Fruit fly (Drosophila melanogaster) whole organism, embryonic: ENCODE results near the gene CG34434.

Experiments
- Asciz ChIP-seq: fragments of 200-800 bp; sonication (Bioruptor generic); optimal IDR thresholded peaks from 2 replicates; lab custom pipeline; 2017; ENCODE audit warnings: missing biosample characterization, mild to moderate bottlenecking, missing genetic modification characterization, missing genetic modification reagents
- Atf6 ChIP-seq: fragments of 200-800 bp; sonication (Bioruptor generic); IDR thresholded peaks from 2 replicates; pipeline ENCODE4 v1.3.6; 2022; ENCODE audit warnings: missing biosample characterization, missing genetic modification characterization
- B-H1 ChIP-seq: fragments of 200-800 bp; sonication (Bioruptor generic); IDR thresholded peaks from 3 replicates; pipeline ENCODE4 v1.3.6; 2022; ENCODE audit warnings: missing biosample characterization, missing genetic modification characterization
- Bdp1 ChIP-seq: fragments of 200-800 bp; sonication (Bioruptor generic); optimal IDR thresholded peaks from 3 replicates; lab custom pipeline; 2016; ENCODE audit warnings: missing biosample characterization, missing genetic modification characterization
- CG10366 ChIP-seq: fragments of 200-800 bp; sonication (Bioruptor generic); IDR thresholded peaks from 2 replicates; pipeline ENCODE4 v1.3.6; 2022; ENCODE audit warnings: missing biosample characterization, missing genetic modification characterization
- CG10431 ChIP-seq: fragments of 200-800 bp; sonication (Bioruptor generic); optimal IDR thresholded peaks from 3 replicates; lab custom pipeline; 2018; ENCODE audit warnings: missing biosample characterization, mild to moderate bottlenecking, missing genetic modification characterization
- CG11456 ChIP-seq: fragments of 200-800 bp; sonication (Bioruptor generic); IDR thresholded peaks from 3 replicates; pipeline ENCODE4 v1.3.6; 2022; ENCODE audit warnings: missing biosample characterization, missing genetic modification characterization
- CG12219 ChIP-seq: fragments of 200-800 bp; sonication (Bioruptor generic); optimal IDR thresholded peaks from 3 replicates; lab custom pipeline; 2018; ENCODE audit warnings: missing biosample characterization, mild to moderate bottlenecking, missing genetic modification characterization
- CG12391 ChIP-seq: fragments of 200-800 bp; sonication (Bioruptor generic); optimal IDR thresholded peaks from 3 replicates; lab custom pipeline; 2018; ENCODE audit warnings: missing biosample characterization, mild to moderate bottlenecking, missing genetic modification characterization, moderate library complexity
- CG12769 ChIP-seq: fragments of 200-800 bp; sonication (Bioruptor generic); optimal IDR thresholded peaks from 2 replicates; lab custom pipeline; 2019; ENCODE audit warnings: missing biosample characterization, mild to moderate bottlenecking, missing genetic modification characterization, moderate library complexity
- CG13424 ChIP-seq: fragments of 200-800 bp; sonication (Bioruptor generic); optimal IDR thresholded peaks from 2 replicates; lab custom pipeline; 2019; ENCODE audit warnings: missing biosample characterization, mild to moderate bottlenecking, missing genetic modification characterization, moderate library complexity
- CG15601 ChIP-seq: fragments of 200-800 bp; sonication (Bioruptor generic); optimal IDR thresholded peaks from 3 replicates; lab custom pipeline; 2019; ENCODE audit warnings: missing biosample characterization, mild to moderate bottlenecking, missing genetic modification characterization, moderate library complexity
- CG17568 ChIP-seq: fragments of 200-800 bp; sonication (Bioruptor generic); optimal IDR thresholded peaks from 2 replicates; lab custom pipeline; 2018; ENCODE audit warnings: missing biosample characterization, mild to moderate bottlenecking, missing genetic modification characterization, moderate library complexity
- CG18262 ChIP-seq: fragments of 200-800 bp; optimal IDR thresholded peaks from 3 replicates; lab custom pipeline; 2019; ENCODE audit warnings: missing biosample characterization, mild to moderate bottlenecking, missing genetic modification characterization, moderate library complexity
- CG2202 ChIP-seq: fragments of 200-800 bp; sonication (Bioruptor generic); optimal IDR thresholded peaks from 2 replicates; lab custom pipeline; 2018; ENCODE audit warnings: missing biosample characterization, mild to moderate bottlenecking, missing genetic modification characterization
- CG30403 ChIP-seq: fragments of 200-800 bp; sonication (Bioruptor generic); optimal IDR thresholded peaks from 3 replicates; lab custom pipeline; 2016; ENCODE audit warnings: missing biosample characterization, missing genetic modification characterization
- CG31365 ChIP-seq: fragments of 200-800 bp; sonication (Bioruptor generic); optimal IDR thresholded peaks from 2 replicates; lab custom pipeline; 2018; ENCODE audit warnings: missing biosample characterization, mild to moderate bottlenecking, missing genetic modification characterization
- CG5180 ChIP-seq: fragments of 200-800 bp; sonication (Bioruptor generic); optimal IDR thresholded peaks from 3 replicates; lab custom pipeline; 2017; ENCODE audit warnings: missing biosample characterization, missing genetic modification characterization, mild to moderate bottlenecking, moderate library complexity, missing genetic modification reagents
- CG6654 ChIP-seq: fragments of 200-800 bp; sonication (Bioruptor generic); optimal IDR thresholded peaks from 2 replicates; lab custom pipeline; 2017; ENCODE audit warnings: missing biosample characterization, mild to moderate bottlenecking, missing genetic modification characterization
- CG7357 ChIP-seq: fragments of 200-800 bp; sonication (Bioruptor generic); IDR thresholded peaks from 3 replicates; pipeline ENCODE4 v1.3.6; 2022; ENCODE audit warnings: missing biosample characterization, missing genetic modification characterization
- CG9817 ChIP-seq: fragments of 200-800 bp; sonication (Bioruptor generic); optimal IDR thresholded peaks from 2 replicates; lab custom pipeline; 2018; ENCODE audit warnings: missing biosample characterization, mild to moderate bottlenecking, missing genetic modification characterization, moderate library complexity
- CG9932 ChIP-seq: fragments of 200-800 bp; sonication (Bioruptor generic); IDR thresholded peaks from 2 replicates; pipeline ENCODE4 v1.3.6; 2022; ENCODE audit warnings: missing biosample characterization, missing genetic modification characterization
- Eip74EF ChIP-seq, 2 experiments: fragments of 200-800 bp in 1 of 2; fragments of >200 bp in 1 of 2; sonication (Bioruptor generic) in 1 of 2; optimal IDR thresholded peaks; 2 replicates each; lab custom pipeline; 2017 to 2019; ENCODE audit warnings: missing biosample characterization in 2 of 2, missing genetic modification characterization in 2 of 2, mild to moderate bottlenecking in 1 of 2, moderate library complexity in 1 of 2
- Ets65A ChIP-seq: fragments of 200-800 bp; sonication (Bioruptor generic); peaks from one replicate; lab custom pipeline; 2016; ENCODE audit warnings: missing biosample characterization, missing genetic modification characterization
- Gsc ChIP-seq: fragments of 200-800 bp; sonication (Bioruptor generic); IDR thresholded peaks from 2 replicates; pipeline ENCODE4 v1.3.6; 2022; ENCODE audit warnings: missing biosample characterization, missing genetic modification characterization
- Hsf ChIP-seq: fragments of 200-800 bp; sonication (Bioruptor generic); optimal IDR thresholded peaks from 3 replicates; lab custom pipeline; 2016; ENCODE audit warnings: missing biosample characterization, missing genetic modification characterization
- Lpt ChIP-seq: fragments of >200 bp; optimal IDR thresholded peaks from 2 replicates; lab custom pipeline; 2018; ENCODE audit warnings: missing biosample characterization, missing genetic modification characterization
- Myb ChIP-seq: fragments of 200-800 bp; sonication (Bioruptor generic); optimal IDR thresholded peaks from 2 replicates; lab custom pipeline; 2016; ENCODE audit warnings: missing biosample characterization, missing genetic modification characterization
- NfI ChIP-seq: fragments of 200-800 bp; sonication (Bioruptor generic); optimal IDR thresholded peaks from 3 replicates; lab custom pipeline; 2018; ENCODE audit warnings: missing biosample characterization, mild to moderate bottlenecking, missing genetic modification characterization, moderate library complexity
- Poxn ChIP-seq: fragments of 200-800 bp; sonication (Bioruptor generic); IDR thresholded peaks from 2 replicates; pipeline ENCODE4 v1.3.6; 2022; ENCODE audit warnings: missing biosample characterization, missing genetic modification characterization
- Ptx1 ChIP-seq: fragments of 200-800 bp; sonication (Bioruptor generic); IDR thresholded peaks from 2 replicates; pipeline ENCODE4 v1.3.6; 2022; ENCODE audit warnings: missing biosample characterization, missing genetic modification characterization
- Rfx ChIP-seq: fragments of 200-800 bp; sonication (Bioruptor generic); IDR thresholded peaks from 2 replicates; pipeline ENCODE4 v1.3.6; 2022; ENCODE audit warnings: missing biosample characterization, missing genetic modification characterization
- Sox102F ChIP-seq: fragments of 200-800 bp; sonication (Bioruptor generic); optimal IDR thresholded peaks from 2 replicates; lab custom pipeline; 2018; ENCODE audit warnings: missing biosample characterization, mild to moderate bottlenecking, missing genetic modification characterization, moderate library complexity
- ap ChIP-seq: fragments of 200-800 bp; sonication (Bioruptor generic); IDR thresholded peaks from 2 replicates; pipeline ENCODE4 v1.3.6; 2022; ENCODE audit warnings: missing biosample characterization, missing genetic modification characterization
- az2 ChIP-seq: fragments of 200-800 bp; sonication (Bioruptor generic); optimal IDR thresholded peaks from 3 replicates; lab custom pipeline; 2016; ENCODE audit warnings: missing biosample characterization, missing genetic modification characterization
- caup ChIP-seq: fragments of 200-800 bp; sonication (Bioruptor generic); optimal IDR thresholded peaks from 3 replicates; lab custom pipeline; 2017; ENCODE audit warnings: missing biosample characterization, mild to moderate bottlenecking, missing genetic modification characterization, moderate library complexity; ENCODE audit not compliant: severe bottlenecking
- chif ChIP-seq, 2 experiments: fragments of 200-800 bp; sonication (Bioruptor generic); optimal IDR thresholded peaks; 3 replicates each; lab custom pipeline; 2016; ENCODE audit warnings: missing biosample characterization in 2 of 2, missing genetic modification characterization in 2 of 2
- croc ChIP-seq: fragments of 200-800 bp; sonication (Bioruptor generic); conservative IDR thresholded peaks from 3 replicates; pipeline ENCODE4 v1.3.6; 2022; ENCODE audit warnings: missing biosample characterization, missing genetic modification characterization
- dpn ChIP-seq, 2 experiments: fragments of 200-800 bp; sonication (Bioruptor generic); optimal IDR thresholded peaks; 3 replicates each; lab custom pipeline; 2016; ENCODE audit warnings: missing biosample characterization in 2 of 2, missing genetic modification characterization in 2 of 2
- dysf ChIP-seq: fragments of 200-800 bp; sonication (Bioruptor generic); IDR thresholded peaks from 3 replicates; pipeline ENCODE4 v1.3.6; 2022; ENCODE audit warnings: missing biosample characterization, missing genetic modification characterization
- ewg ChIP-seq: fragments of 200-800 bp; sonication (Bioruptor generic); optimal IDR thresholded peaks from 3 replicates; lab custom pipeline; 2017; ENCODE audit warnings: mild to moderate bottlenecking, missing biosample characterization, missing genetic modification reagents, missing genetic modification characterization
- fd3F ChIP-seq: fragments of 200-800 bp; sonication (Bioruptor generic); optimal IDR thresholded peaks from 2 replicates; lab custom pipeline; 2018; ENCODE audit warnings: missing biosample characterization, mild to moderate bottlenecking, missing genetic modification characterization, moderate library complexity
- ham ChIP-seq: fragments of 200-800 bp; sonication (Bioruptor generic); IDR thresholded peaks from 2 replicates; pipeline ENCODE4 v1.3.6; 2022; ENCODE audit warnings: missing biosample characterization, missing genetic modification characterization
- pum ChIP-seq: fragments of 200-800 bp; sonication (Bioruptor generic); optimal IDR thresholded peaks from 2 replicates; lab custom pipeline; 2016; ENCODE audit warnings: missing biosample characterization, missing genetic modification characterization
- repo ChIP-seq: fragments of 200-800 bp; sonication (Bioruptor generic); optimal IDR thresholded peaks from 2 replicates; lab custom pipeline; 2016; ENCODE audit warnings: missing biosample characterization, missing genetic modification characterization
- row ChIP-seq: fragments of 200-800 bp; sonication (Bioruptor generic); IDR thresholded peaks from 3 replicates; pipeline ENCODE4 v1.3.6; 2022; ENCODE audit warnings: missing biosample characterization, missing genetic modification characterization
- sc ChIP-seq, 3 experiments: fragments of >200 bp in 2 of 3; fragments of 200-800 bp in 1 of 3; sonication (Bioruptor generic) in 1 of 3; optimal IDR thresholded peaks; 2 replicates in 2 of 3; 3 replicates in 1 of 3; lab custom pipeline; 2017; ENCODE audit warnings: mild to moderate bottlenecking in 1 of 3, missing biosample characterization in 1 of 3, missing genetic modification characterization in 1 of 3, missing genetic modification reagents in 1 of 3
- tin ChIP-seq: fragments of 200-800 bp; sonication (Bioruptor generic); optimal IDR thresholded peaks from 3 replicates; lab custom pipeline; 2016; ENCODE audit warnings: missing biosample characterization, missing genetic modification characterization
- vvl ChIP-seq: fragments of 200-800 bp; sonication (Bioruptor generic); IDR thresholded peaks from 2 replicates; pipeline ENCODE4 v1.3.6; 2022; ENCODE audit warnings: missing biosample characterization, missing genetic modification characterization

Gene CG34434

dm6 chrX:5639083-5639482 lies 22.9 kb upstream of the CG34434 start:
- peak; percentile 26 for TF ChIP-seq CG12769 (tag; lab: Kevin White, UChicago)
- 0 out of 2 replicates have a peak, but pooled peaks have one; percentile 13 for TF ChIP-seq Atf6 (GFP tag; lab: Robert Waterston, UW)
- peak; percentile 41; the same call in 2 of the 3 replicates for TF ChIP-seq B-H1 (GFP tag; lab: Robert Waterston, UW)
- TF ChIP-seq croc = peak; percentile 45; the same call in 2 of the 3 replicates
- peak; percentile 33 for TF ChIP-seq CG2202 (tag; lab: Kevin White, UChicago)
- TF ChIP-seq Gsc (GFP tag; lab: Robert Waterston, UW) = 0 out of 2 replicates have a peak, but pooled peaks have one; percentile 23
- peak; percentile 48 for TF ChIP-seq pum
- peak; percentile 16 for TF ChIP-seq caup (GFP tag; lab: Kevin White, UChicago)
- no peak for TF ChIP-seq sc (optimal IDR thresholded peaks at IDR 0.05; lab: Kevin White, UChicago)
- TF ChIP-seq sc (GFP tag; optimal IDR thresholded peaks at IDR 0.05; lab: Kevin White, UChicago) = peak; percentile 4
- 0 out of 3 replicates have a peak, but pooled peaks have one; percentile 42 for TF ChIP-seq CG7357 (GFP tag; lab: Robert Waterston, UW)
- peak; percentile 52 for TF ChIP-seq CG13424 (tag; lab: Kevin White, UChicago)
- peak in 1 of 2 experiments; percentile 47 for TF ChIP-seq chif (GFP tag; optimal IDR thresholded peaks at IDR 0.05; lab: Kevin White, UChicago)
- TF ChIP-seq Ptx1 = peak; percentile 35
- peak; percentile 29 for TF ChIP-seq CG6654 (GFP tag; lab: Kevin White, UChicago)
- TF ChIP-seq CG12219 (GFP tag; lab: Kevin White, UChicago) = peak; percentile 46
- TF ChIP-seq CG11456 = no peak
- peak; percentile 53 for TF ChIP-seq Sox102F (GFP tag; lab: Kevin White, UChicago)
- TF ChIP-seq dysf (GFP tag; lab: Robert Waterston, UW) = peak; percentile 19; the same call in 1 of the 3 replicates
- peak; percentile 52 for TF ChIP-seq CG10366 (GFP tag; lab: Robert Waterston, UW)
- peak; percentile 15 for TF ChIP-seq CG9817 (tag; lab: Kevin White, UChicago)
- no peak for TF ChIP-seq fd3F (GFP tag; lab: Kevin White, UChicago)
- no peak for TF ChIP-seq Myb (GFP tag; lab: Kevin White, UChicago)
- TF ChIP-seq az2 (GFP tag; lab: Kevin White, UChicago) = peak; percentile 44
- peak; percentile 53 for TF ChIP-seq CG18262 (tag; lab: Kevin White, UChicago)
- TF ChIP-seq ham (GFP tag; lab: Robert Waterston, UW) = no peak
- TF ChIP-seq CG17568 = peak; percentile 10
- TF ChIP-seq CG15601 (tag; lab: Kevin White, UChicago) = peak; percentile 37
- TF ChIP-seq Rfx = peak; percentile 27; the same call in 1 of the 2 replicates
- TF ChIP-seq vvl (GFP tag; lab: Robert Waterston, UW) = peak; percentile 43
- TF ChIP-seq Ets65A = peak; percentile 84
- TF ChIP-seq Lpt (GFP tag; lab: Kevin White, UChicago) = no peak
- TF ChIP-seq CG12391 (tag; lab: Kevin White, UChicago) = peak; percentile 39
- peak; percentile 24 for TF ChIP-seq ewg (GFP tag; lab: Kevin White, UChicago)
- peak; percentile 50 for TF ChIP-seq tin (GFP tag; lab: Kevin White, UChicago)
- TF ChIP-seq Asciz (GFP tag; lab: Kevin White, UChicago) = peak; percentile 13
- TF ChIP-seq CG9932 (GFP tag; lab: Robert Waterston, UW) = 0 out of 2 replicates have a peak, but pooled peaks have one; percentile 9
- TF ChIP-seq CG30403 (GFP tag; lab: Kevin White, UChicago) = peak; percentile 23
- TF ChIP-seq NfI = peak; percentile 32
- TF ChIP-seq Bdp1 (GFP tag; lab: Kevin White, UChicago) = no peak
- TF ChIP-seq repo (GFP tag; lab: Kevin White, UChicago) = peak; percentile 38
- TF ChIP-seq Eip74EF (GFP tag; optimal IDR thresholded peaks at IDR 0.05; lab: Kevin White, UChicago) = no peak
- TF ChIP-seq CG10431 = peak; percentile 2
- peak; percentile 52 for TF ChIP-seq row (GFP tag; lab: Robert Waterston, UW)
- TF ChIP-seq Hsf (GFP tag; lab: Kevin White, UChicago) = peak; percentile 21
- peak; percentile 1 for TF ChIP-seq CG31365 (tag; lab: Kevin White, UChicago)
- TF ChIP-seq Poxn = 0 out of 2 replicates have a peak, but pooled peaks have one; percentile 7
- TF ChIP-seq ap (GFP tag; lab: Robert Waterston, UW) = no peak
- peak in 1 of 2 experiments; percentile 44 for TF ChIP-seq dpn (GFP tag; optimal IDR thresholded peaks at IDR 0.05; lab: Kevin White, UChicago)
- peak; percentile 9 for TF ChIP-seq CG5180 (GFP tag; lab: Kevin White, UChicago)
